Comparison of ENCODE assay signal across 2 fruit fly cellular contexts in genomic region chr3L:3871284-3871683, dm6.
TF ChIP-seq lines count a peak whose summit lies in the region.

No protein-coding gene starts in this region.

- TF ChIP-seq CTCF in whole organism, embryonic (GFP tag; optimal IDR thresholded peaks at IDR 0.05; lab: Kevin White, UChicago): no peak

TF ChIP-seq in whole organism, embryonic, 481 proteins besides CTCF, POLR2A, EP300 and RAD21:
- TF ChIP-seq onecut (GFP tag; IDR thresholded peaks at IDR 0.05; lab: Robert Waterston, UW): no peak
- 0 out of 2 replicates have a peak, but pooled peaks have one; percentile 30 for TF ChIP-seq crol (GFP tag; IDR thresholded peaks at IDR 0.05; lab: Robert Waterston, UW)
- TF ChIP-seq Nf-YC (tag; optimal IDR thresholded peaks at IDR 0.05; lab: Kevin White, UChicago): no peak
- TF ChIP-seq Blimp-1 (GFP tag; optimal IDR thresholded peaks at IDR 0.05; lab: Kevin White, UChicago): peak; percentile 42
- TF ChIP-seq abd-A (tag; optimal IDR thresholded peaks at IDR 0.05; lab: Kevin White, UChicago): peak; percentile 90
- peak; percentile 29; the same call in 1 of the 2 replicates for TF ChIP-seq Awh (GFP tag; IDR thresholded peaks at IDR 0.05; lab: Robert Waterston, UW)
- no peak for TF ChIP-seq CG10654 (GFP tag; optimal IDR thresholded peaks at IDR 0.05; lab: Kevin White, UChicago)
- peak; percentile 53 for TF ChIP-seq kni (GFP tag; optimal IDR thresholded peaks at IDR 0.05; lab: Kevin White, UChicago)
- no peak for TF ChIP-seq Myb (GFP tag; optimal IDR thresholded peaks at IDR 0.05; lab: Kevin White, UChicago)
- TF ChIP-seq CG17912 (GFP tag; optimal IDR thresholded peaks at IDR 0.05; lab: Kevin White, UChicago): no peak
- no peak for TF ChIP-seq H15 (GFP tag; IDR thresholded peaks at IDR 0.05; lab: Robert Waterston, UW)
- TF ChIP-seq ham (GFP tag; IDR thresholded peaks at IDR 0.05; lab: Robert Waterston, UW): no peak
- TF ChIP-seq CG3163 (GFP tag; optimal IDR thresholded peaks at IDR 0.05; lab: Kevin White, UChicago): no peak
- no peak for TF ChIP-seq CG12299 (tag; optimal IDR thresholded peaks at IDR 0.05; lab: Kevin White, UChicago)
- TF ChIP-seq CG7786 (GFP tag; optimal IDR thresholded peaks at IDR 0.05; lab: Kevin White, UChicago): no peak
- no peak for TF ChIP-seq CG6765 (GFP tag; optimal IDR thresholded peaks at IDR 0.05; lab: Kevin White, UChicago)
- TF ChIP-seq grn (GFP tag; optimal IDR thresholded peaks at IDR 0.05; lab: Kevin White, UChicago): peak; percentile 62
- no peak for TF ChIP-seq CG3726 (GFP tag; IDR thresholded peaks at IDR 0.05; lab: Robert Waterston, UW)
- TF ChIP-seq twi (tag; optimal IDR thresholded peaks at IDR 0.05; lab: Kevin White, UChicago): peak; percentile 30
- TF ChIP-seq so (GFP tag; IDR thresholded peaks at IDR 0.05; lab: Robert Waterston, UW): no peak
- TF ChIP-seq H2.0 (GFP tag; IDR thresholded peaks at IDR 0.05; lab: Robert Waterston, UW): no peak

TF ChIP-seq in whole organism, pupa, 21 proteins besides CTCF, POLR2A, EP300 and RAD21:
- 0 out of 3 replicates have a peak, but pooled peaks have one; percentile 10 for TF ChIP-seq CG4496 (GFP tag; IDR thresholded peaks at IDR 0.05; lab: Robert Waterston, UW)
- no peak for TF ChIP-seq EcR (GFP tag; optimal IDR thresholded peaks at IDR 0.05; lab: Kevin White, UChicago)
- no peak for TF ChIP-seq CG14655 (GFP tag; optimal IDR thresholded peaks at IDR 0.05; lab: Kevin White, UChicago)
